Fruit fly (Drosophila melanogaster): ENCODE measurements around the gene CG4592.

CG4592 gene

DNA sequence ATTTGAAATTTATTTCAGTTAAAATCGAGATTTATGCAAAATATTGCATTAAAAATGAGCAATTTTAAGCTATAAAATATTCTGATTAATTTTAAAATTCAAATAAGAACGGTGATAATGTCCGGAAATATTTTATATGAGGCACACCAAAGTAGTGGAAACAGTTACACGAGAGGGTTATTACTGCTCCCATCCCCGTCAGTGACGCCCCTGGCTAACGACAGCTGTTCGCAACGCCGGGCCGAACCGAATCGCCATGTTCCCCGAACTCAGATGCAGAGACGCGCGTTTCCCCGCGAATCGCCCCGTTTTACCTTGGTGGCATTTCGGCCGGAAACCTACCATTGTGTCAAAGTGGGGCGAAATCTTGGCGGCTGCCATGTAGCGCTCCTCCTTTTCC, 9.7 kb upstream of the CG4592 start (continued):
- no peak for TF ChIP-seq CG2889 (GFP tag; IDR thresholded peaks at IDR 0.05)
- no peak for TF ChIP-seq CG9609 (GFP tag; optimal IDR thresholded peaks at IDR 0.05)
- no peak for TF ChIP-seq insv (GFP tag; optimal IDR thresholded peaks at IDR 0.05)
- TF ChIP-seq CG4730 (GFP tag; IDR thresholded peaks at IDR 0.05): no peak
- no peak for TF ChIP-seq salm (tag; optimal IDR thresholded peaks at IDR 0.05)
- TF ChIP-seq CG14965 (GFP tag; optimal IDR thresholded peaks at IDR 0.05; ENCODE audit: borderline replicate concordance): no peak
- no peak for TF ChIP-seq pan (optimal IDR thresholded peaks at IDR 0.05)
- peak in 1 of 2 experiments; percentile 64 for TF ChIP-seq pan (GFP tag; optimal IDR thresholded peaks at IDR 0.05 in 1 of 2, IDR thresholded peaks at IDR 0.05 in 1 of 2)
- TF ChIP-seq az2 (GFP tag; optimal IDR thresholded peaks at IDR 0.05): no peak
- no peak; the same call in 1 of the 2 replicates for TF ChIP-seq E2f2 (GFP tag; IDR thresholded peaks at IDR 0.05)
- no peak for TF ChIP-seq Six4 (GFP tag; optimal IDR thresholded peaks at IDR 0.05)
- TF ChIP-seq CG5245 (GFP tag; optimal IDR thresholded peaks at IDR 0.05): no peak
- no peak for TF ChIP-seq CG15269 (tag; optimal IDR thresholded peaks at IDR 0.05)
- TF ChIP-seq NK7.1 (GFP tag; optimal IDR thresholded peaks at IDR 0.05): no peak
- no peak for TF ChIP-seq CG8765 (GFP tag; IDR thresholded peaks at IDR 0.05)
- no peak for TF ChIP-seq abd-A (tag; optimal IDR thresholded peaks at IDR 0.05)
- no peak for TF ChIP-seq Jarid2 (GFP tag; optimal IDR thresholded peaks at IDR 0.05)
- no peak for TF ChIP-seq CG4404 (GFP tag; IDR thresholded peaks at IDR 0.05)
- TF ChIP-seq CG3838 (GFP tag; optimal IDR thresholded peaks at IDR 0.05): no peak
- TF ChIP-seq CG5953 (GFP tag; IDR thresholded peaks at IDR 0.05): peak; percentile 66
- no peak for TF ChIP-seq CG7271 (tag; optimal IDR thresholded peaks at IDR 0.05)
- TF ChIP-seq cwo (GFP tag; optimal IDR thresholded peaks at IDR 0.05): no peak
- no peak for TF ChIP-seq ase (GFP tag; IDR thresholded peaks at IDR 0.05)
- TF ChIP-seq CG14860 (GFP tag; IDR thresholded peaks at IDR 0.05; ENCODE audit: partially characterized antibody): no peak
- TF ChIP-seq Dfd (GFP tag; optimal IDR thresholded peaks at IDR 0.05): no peak
- no peak for TF ChIP-seq Mad (GFP tag; optimal IDR thresholded peaks at IDR 0.05)
- no peak for TF ChIP-seq CG33557 (GFP tag; optimal IDR thresholded peaks at IDR 0.05)
- TF ChIP-seq Xrp1 (GFP tag; IDR thresholded peaks at IDR 0.05): no peak
- TF ChIP-seq Dip2 (GFP tag; IDR thresholded peaks at IDR 0.05): no peak
- TF ChIP-seq MESR4 (GFP tag; optimal IDR thresholded peaks at IDR 0.05): no peak
- no peak for TF ChIP-seq Ets65A (GFP tag)
- TF ChIP-seq CG18619 (GFP tag; optimal IDR thresholded peaks at IDR 0.05): peak; percentile 31
- no peak for TF ChIP-seq dmrt11E (tag; optimal IDR thresholded peaks at IDR 0.05)
- no peak for TF ChIP-seq CG10959 (GFP tag; IDR thresholded peaks at IDR 0.05)
- no peak for TF ChIP-seq ab (GFP tag; optimal IDR thresholded peaks at IDR 0.05)
- no peak for TF ChIP-seq CG10431 (GFP tag; optimal IDR thresholded peaks at IDR 0.05)
- no peak for TF ChIP-seq bbx (GFP tag; IDR thresholded peaks at IDR 0.05; ENCODE audit: partially characterized antibody)
- TF ChIP-seq CG6765 (GFP tag; optimal IDR thresholded peaks at IDR 0.05): no peak
- TF ChIP-seq CG6813 (GFP tag; optimal IDR thresholded peaks at IDR 0.05): no peak
- TF ChIP-seq wek (GFP tag; optimal IDR thresholded peaks at IDR 0.05): no peak
- TF ChIP-seq CG8359 (GFP tag; optimal IDR thresholded peaks at IDR 0.05; ENCODE audit: borderline replicate concordance): no peak
- no peak for TF ChIP-seq Tbp (GFP tag; optimal IDR thresholded peaks at IDR 0.05)
- no peak for TF ChIP-seq zen2 (GFP tag; IDR thresholded peaks at IDR 0.05; ENCODE audit: partially characterized antibody)
- no peak for TF ChIP-seq CG4360 (GFP tag; IDR thresholded peaks at IDR 0.05)
- TF ChIP-seq Rx (GFP tag; IDR thresholded peaks at IDR 0.05): no peak
- TF ChIP-seq CG14441 (GFP tag; IDR thresholded peaks at IDR 0.05): 0 out of 2 replicates have a peak, but pooled peaks have one; percentile 4
- TF ChIP-seq CrebB (tag; optimal IDR thresholded peaks at IDR 0.05): no peak
- no peak for TF ChIP-seq H2.0 (GFP tag; IDR thresholded peaks at IDR 0.05)
- no peak for TF ChIP-seq HmgD (GFP tag; optimal IDR thresholded peaks at IDR 0.05)
- TF ChIP-seq Lim3 (GFP tag; IDR thresholded peaks at IDR 0.05): no peak
- no peak for TF ChIP-seq Dll (GFP tag; IDR thresholded peaks at IDR 0.05; ENCODE audit: partially characterized antibody)
- no peak for TF ChIP-seq CG34376 (GFP tag; optimal IDR thresholded peaks at IDR 0.05)
